Worm (Caenorhabditis elegans): ENCODE measurements around the gene C01G5.4.
"Not testable (repeated sequence)": the region's sequence is repeated elsewhere in the genome, so short reads cannot be mapped to it uniquely, and the experiment has no call there.

- TF ChIP-seq ztf-11 (tag; optimal IDR thresholded peaks at IDR 0.05); nhr-237 (tag; optimal IDR thresholded peaks at IDR 0.05); unc-39 (tag; optimal IDR thresholded peaks at IDR 0.05); elt-3 (tag; optimal IDR thresholded peaks at IDR 0.05); nhr-76 (tag; optimal IDR thresholded peaks at IDR 0.05); lin-32 (GFP tag; optimal IDR thresholded peaks at IDR 0.05); mls-2 (tag; optimal IDR thresholded peaks at IDR 0.05); snpc-4 (tag; optimal IDR thresholded peaks at IDR 0.05); mab-5 (tag; optimal IDR thresholded peaks at IDR 0.05): not testable (repeated sequence)
These were observed 19.9 kb downstream of the C01G5.4 start for ce11 chrIV:6551359-6552031.

All from whole organism, mixed stage, embryonic.